Fruit fly (Drosophila melanogaster): ENCODE results near the gene Hsp60A.

- TF ChIP-seq br (GFP tag; optimal IDR thresholded peaks at IDR 0.05) (no peak), Hnf4 (GFP tag; optimal IDR thresholded peaks at IDR 0.05) (no peak), dsf (GFP tag; optimal IDR thresholded peaks at IDR 0.05; ENCODE audit: borderline replicate concordance) (no peak), psq (GFP tag; optimal IDR thresholded peaks at IDR 0.05) (no peak), pan (optimal IDR thresholded peaks at IDR 0.05) (no peak), tai (GFP tag; optimal IDR thresholded peaks at IDR 0.05) (no peak), OdsH (GFP tag; optimal IDR thresholded peaks at IDR 0.05) (no peak)
Measured at dm6 chrX:11095276-11095675, 13.0 kb upstream of the Hsp60A start.
